Worm (Caenorhabditis elegans): ENCODE data around the gene F54F2.14.
A peak's percentile ranks its signal among the peaks of the same experiment; 100 is the strongest.

Gene F54F2.14

DNA sequence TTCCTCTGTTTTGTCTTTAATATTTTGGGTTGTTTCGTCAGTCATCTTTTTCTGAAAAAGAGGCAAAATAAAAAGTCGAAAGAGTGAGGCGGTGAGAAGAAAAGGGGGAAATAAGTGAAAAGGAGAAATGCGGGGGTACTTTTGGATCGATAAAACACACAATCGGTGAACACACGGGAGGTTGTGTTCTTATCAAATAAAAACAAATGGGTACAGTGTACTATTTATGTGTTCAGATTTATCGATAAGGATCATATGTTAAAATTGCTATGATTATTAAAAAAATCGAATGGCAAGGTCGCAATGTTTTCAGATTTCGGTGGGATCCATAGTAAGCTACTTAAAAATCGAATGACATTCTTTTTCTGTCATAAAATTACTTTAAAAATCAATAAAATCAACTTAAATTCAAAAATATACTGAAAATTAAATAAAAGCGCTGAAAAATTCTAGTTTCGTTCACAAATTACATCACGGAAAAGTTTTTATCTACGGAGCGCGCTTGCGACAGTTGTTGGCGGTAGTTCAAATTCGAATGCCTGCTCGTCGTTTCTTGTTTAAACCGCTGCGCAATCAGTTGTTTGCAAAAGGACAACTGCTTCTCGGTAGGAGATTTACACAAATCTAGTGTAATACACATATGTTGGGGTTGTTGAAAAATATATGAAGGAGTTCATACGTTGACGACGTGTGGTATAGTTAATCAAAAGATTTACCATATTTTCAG, 18.1 kb downstream of the F54F2.14 start, which contains the start of gene prx-19:
prx-19 (minus strand) TSS at position 51 of the 727 bp plus-strand sequence.
- TF ChIP-seq lsy-2 (tag; optimal IDR thresholded peaks at IDR 0.05): peak in 1 of 2 experiments; percentile 55
- no peak for TF ChIP-seq unc-39 (tag; optimal IDR thresholded peaks at IDR 0.05)
- peak; percentile 8 for TF ChIP-seq hlh-11 (tag; optimal IDR thresholded peaks at IDR 0.05)
- peak in 1 of 2 experiments; percentile 39 for TF ChIP-seq unc-62 (GFP tag; optimal IDR thresholded peaks at IDR 0.05 in 1 of 2)
- TF ChIP-seq unc-62 (tag; optimal IDR thresholded peaks at IDR 0.05): no peak
- peak; percentile 48 for TF ChIP-seq mes-2 (tag; optimal IDR thresholded peaks at IDR 0.05; ENCODE audit: poor library complexity, severe bottlenecking)
- peak; percentile 87 for TF ChIP-seq lin-38 (GFP tag; IDR thresholded peaks at IDR 0.05)
- TF ChIP-seq nhr-28 (tag; optimal IDR thresholded peaks at IDR 0.05): peak; percentile 49
- no peak for TF ChIP-seq daf-16 (GFP tag; optimal IDR thresholded peaks at IDR 0.05)
- TF ChIP-seq daf-16 (tag; optimal IDR thresholded peaks at IDR 0.05): peak; percentile 13
- TF ChIP-seq dpl-1 (GFP tag; optimal IDR thresholded peaks at IDR 0.05): peak; percentile 92
- peak; percentile 47 for TF ChIP-seq hlh-30 (tag; optimal IDR thresholded peaks at IDR 0.05; ENCODE audit: insufficient read depth)
- no peak for TF ChIP-seq lin-1 (GFP tag; IDR thresholded peaks at IDR 0.05)
- TF ChIP-seq tag-97 (GFP tag; IDR thresholded peaks at IDR 0.05): no peak

DNA sequence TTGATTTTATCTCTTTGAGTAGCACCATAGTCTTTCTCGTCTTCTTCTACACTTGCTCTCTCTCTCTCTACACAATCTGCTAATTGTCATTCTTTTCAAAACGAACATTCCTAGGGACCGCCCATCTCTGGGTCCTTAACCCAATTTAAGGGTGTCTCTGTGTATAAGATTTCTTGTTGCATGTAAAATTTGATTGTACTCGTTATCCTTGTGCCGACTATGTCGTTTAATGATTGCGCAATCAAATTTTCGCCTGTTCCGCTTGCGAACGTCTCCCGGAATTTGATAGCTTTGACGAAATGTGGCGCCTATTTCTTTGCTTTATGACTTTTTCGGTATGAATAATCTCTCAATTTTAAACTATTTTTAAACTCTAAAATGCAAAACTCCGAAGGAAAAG, 19.8 kb downstream of the F54F2.14 start:
- TF ChIP-seq ctbp-1 (GFP tag; IDR thresholded peaks at IDR 0.05) (0 out of 2 replicates have a peak, but pooled peaks have one; percentile 23), ces-1 (GFP tag; optimal IDR thresholded peaks at IDR 0.05) (peak; percentile 90), fkh-10 (GFP tag; optimal IDR thresholded peaks at IDR 0.05) (peak; percentile 81), fos-1 (tag; optimal IDR thresholded peaks at IDR 0.05) (no peak), lsy-2 (tag; optimal IDR thresholded peaks at IDR 0.05) (peak in 1 of 2 experiments; percentile 6), unc-62 (GFP tag; optimal IDR thresholded peaks at IDR 0.05 in 1 of 2) (peak in 1 of 2 experiments; percentile 68), unc-62 (tag; optimal IDR thresholded peaks at IDR 0.05) (no peak), ztf-11 (tag; optimal IDR thresholded peaks at IDR 0.05) (no peak)

DNA sequence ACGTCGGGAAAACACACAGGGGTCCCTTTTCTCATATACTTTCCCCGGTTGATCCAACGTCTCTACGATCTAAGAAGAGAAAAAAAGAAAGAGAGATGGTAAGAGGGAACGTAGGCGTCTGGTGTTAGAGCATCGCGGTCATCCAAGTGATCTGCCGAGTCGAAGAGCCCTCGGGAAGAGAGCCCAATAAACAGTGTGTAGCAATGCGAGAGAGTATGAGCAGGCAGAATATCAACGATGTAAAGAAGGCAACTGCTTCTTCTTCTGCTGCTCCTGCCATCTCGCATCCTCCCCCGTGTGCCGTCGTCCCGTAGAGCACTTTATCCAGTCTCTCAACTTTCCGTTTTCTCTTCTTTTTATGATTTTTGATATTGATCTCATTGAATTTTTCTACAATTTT, 24.4 kb downstream of the F54F2.14 start:
- TF ChIP-seq hmg-1.1 (GFP tag; IDR thresholded peaks at IDR 0.05) (0 out of 2 replicates have a peak, but pooled peaks have one; percentile 39), hlh-11 (tag; optimal IDR thresholded peaks at IDR 0.05) (peak; percentile 39), ZK546.5 (tag; optimal IDR thresholded peaks at IDR 0.05) (no peak), lin-38 (GFP tag; IDR thresholded peaks at IDR 0.05) (no peak), fkh-10 (GFP tag; optimal IDR thresholded peaks at IDR 0.05) (no peak), lin-13 (GFP tag; optimal IDR thresholded peaks at IDR 0.05) (no peak), lin-29 (GFP tag; IDR thresholded peaks at IDR 0.05) (no peak), aha-1 (tag) (peak; percentile 67), ceh-32 (tag; optimal IDR thresholded peaks at IDR 0.05; ENCODE audit: poor library complexity) (no peak), pqm-1 (tag; optimal IDR thresholded peaks at IDR 0.05) (no peak), ama-1 (optimal IDR thresholded peaks at IDR 0.05) (no peak), Y75B8A.6 (GFP tag; IDR thresholded peaks at IDR 0.05) (no peak)

DNA sequence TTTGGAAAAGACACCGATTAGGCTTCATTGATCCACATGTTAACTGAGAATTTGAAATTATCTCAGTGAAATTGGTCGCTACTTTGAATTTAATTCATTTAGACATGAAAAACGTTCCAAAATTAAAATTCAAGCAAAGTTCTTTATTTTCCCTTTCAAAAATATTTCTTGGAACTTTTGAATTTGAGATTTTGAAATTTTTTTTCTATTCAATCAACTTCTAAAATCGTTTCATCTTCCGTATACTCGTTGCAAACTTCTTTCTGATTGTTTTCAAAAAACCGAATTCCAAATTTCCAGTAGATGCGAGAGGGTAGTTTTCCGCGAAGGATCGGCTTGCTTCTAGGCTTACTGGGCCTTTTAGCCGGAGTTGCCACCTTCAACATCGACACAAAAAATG, 27.3 kb downstream of the F54F2.14 start, which contains the start of gene pat-2:
pat-2 (plus strand) TSS at position 301 of the 400 bp plus-strand sequence.
- no peak for TF ChIP-seq arid-1 (GFP tag; conservative IDR thresholded peaks at IDR 0.05)
- TF ChIP-seq egl-43 (GFP tag; IDR thresholded peaks at IDR 0.05): no peak
- peak; percentile 8 for TF ChIP-seq aha-1 (tag)

DNA sequence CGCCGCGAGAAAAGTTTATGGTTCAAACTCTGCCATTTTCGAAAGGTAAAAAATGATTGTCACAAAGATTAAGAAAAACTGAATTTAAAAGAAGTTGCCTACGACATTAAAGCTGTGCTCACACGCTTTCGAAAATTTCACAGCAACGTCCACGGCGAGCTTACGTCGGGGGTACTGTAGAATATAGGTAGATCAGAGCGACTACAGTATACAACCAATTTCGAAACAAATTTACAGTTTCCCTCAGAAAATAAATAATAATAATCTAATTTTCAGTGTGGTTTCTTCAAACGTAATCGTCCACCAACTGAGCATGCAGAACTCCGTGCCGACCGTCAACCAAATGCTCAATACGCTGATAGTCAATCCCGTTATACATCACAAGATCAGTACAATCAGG, 33.2 kb downstream of the F54F2.14 start:
- TF ChIP-seq dmd-8 (GFP tag; IDR thresholded peaks at IDR 0.05) (no peak), zfp-3 (GFP tag; conservative IDR thresholded peaks at IDR 0.05) (no peak), aha-1 (tag) (peak; percentile 93)
